Fruit fly (Drosophila melanogaster) whole organism, adult: ENCODE data around the gene scyl.

ENCODE experiments used
- CG11617 ChIP-seq: fragments of 200-800 bp; sonication (Bioruptor generic); optimal IDR thresholded peaks from 2 replicates; lab custom pipeline; 2017; ENCODE audit warnings: mild to moderate bottlenecking, missing biosample characterization, missing genetic modification reagents, missing genetic modification characterization
- CG12768 ChIP-seq: fragments of 200-800 bp; sonication (Bioruptor generic); optimal IDR thresholded peaks from 2 replicates; lab custom pipeline; 2017; ENCODE audit warnings: missing biosample characterization, missing genetic modification characterization, mild to moderate bottlenecking, moderate library complexity, missing genetic modification reagents
- CG14711 ChIP-seq: fragments of 200-800 bp; sonication (Bioruptor generic); optimal IDR thresholded peaks from 2 replicates; lab custom pipeline; 2018; ENCODE audit warnings: missing biosample characterization, mild to moderate bottlenecking, missing genetic modification characterization, moderate library complexity
- CG1620 ChIP-seq: fragments of 200-800 bp; sonication (Bioruptor generic); optimal IDR thresholded peaks from 2 replicates; lab custom pipeline; 2016; ENCODE audit warnings: missing biosample characterization, missing genetic modification characterization
- CG33017 ChIP-seq: fragments of 200-800 bp; sonication (Bioruptor generic); optimal IDR thresholded peaks from 2 replicates; lab custom pipeline; 2018; ENCODE audit warnings: missing biosample characterization, mild to moderate bottlenecking, missing genetic modification characterization, moderate library complexity
- CG5204 ChIP-seq: fragments of 200-800 bp; sonication (Bioruptor generic); optimal IDR thresholded peaks from 2 replicates; lab custom pipeline; 2016; ENCODE audit warnings: missing biosample characterization, missing genetic modification characterization
- CG7045 ChIP-seq: fragments of 200-800 bp; sonication (Bioruptor generic); optimal IDR thresholded peaks from 2 replicates; lab custom pipeline; 2017; ENCODE audit warnings: missing biosample characterization, mild to moderate bottlenecking, missing genetic modification characterization
- CG7101 ChIP-seq: fragments of 200-800 bp; sonication (Bioruptor generic); optimal IDR thresholded peaks from 2 replicates; lab custom pipeline; 2018; ENCODE audit warnings: missing biosample characterization, mild to moderate bottlenecking, missing genetic modification characterization, moderate library complexity
- Crg-1 ChIP-seq: fragments of 200-800 bp; sonication (Bioruptor generic); optimal IDR thresholded peaks from 2 replicates; lab custom pipeline; 2016; ENCODE audit warnings: missing biosample characterization, missing genetic modification characterization
- Hr96 ChIP-seq: fragments of 200-800 bp; sonication (Bioruptor generic); optimal IDR thresholded peaks from 2 replicates; lab custom pipeline; 2016; ENCODE audit warnings: missing biosample characterization, missing genetic modification characterization
- Mnt ChIP-seq: fragments of 200-800 bp; sonication (Bioruptor generic); optimal IDR thresholded peaks from 2 replicates; lab custom pipeline; 2016; ENCODE audit warnings: missing biosample characterization, mild to moderate bottlenecking, missing genetic modification characterization
- bab1 ChIP-seq: fragments of 200-800 bp; sonication (Bioruptor generic); optimal IDR thresholded peaks from 3 replicates; lab custom pipeline; 2019; ENCODE audit warnings: missing biosample characterization, mild to moderate bottlenecking, missing genetic modification characterization, moderate library complexity
- cic ChIP-seq: fragments of 200-800 bp; sonication (Bioruptor generic); optimal IDR thresholded peaks from 2 replicates; lab custom pipeline; 2017; ENCODE audit warnings: missing biosample characterization, mild to moderate bottlenecking, missing genetic modification characterization, moderate library complexity
- cnc ChIP-seq, 2 experiments: fragments of >200 bp; optimal IDR thresholded peaks; 2 replicates each; lab custom pipeline; 2017
- kay ChIP-seq: fragments of 200-800 bp; sonication (Bioruptor generic); peaks from one replicate; lab custom pipeline; 2016; ENCODE audit warnings: missing biosample characterization, missing genetic modification characterization, borderline replicate concordance
- ovo ChIP-seq: fragments of 200-800 bp; sonication (Bioruptor generic); optimal IDR thresholded peaks from 2 replicates; lab custom pipeline; 2016; ENCODE audit warnings: missing biosample characterization, missing genetic modification characterization
- pad ChIP-seq: fragments of 200-800 bp; sonication (Bioruptor generic); optimal IDR thresholded peaks from 3 replicates; lab custom pipeline; 2017; ENCODE audit warnings: missing biosample characterization, missing genetic modification characterization, mild to moderate bottlenecking, moderate library complexity, missing genetic modification reagents
- tj ChIP-seq: fragments of 200-800 bp; sonication (Bioruptor generic); optimal IDR thresholded peaks from 3 replicates; lab custom pipeline; 2017; ENCODE audit warnings: missing biosample characterization, mild to moderate bottlenecking, missing genetic modification characterization, moderate library complexity
- toe ChIP-seq: fragments of 200-800 bp; sonication (Bioruptor generic); optimal IDR thresholded peaks from 2 replicates; lab custom pipeline; 2016; ENCODE audit warnings: missing biosample characterization, missing genetic modification characterization

scyl gene

DNA sequence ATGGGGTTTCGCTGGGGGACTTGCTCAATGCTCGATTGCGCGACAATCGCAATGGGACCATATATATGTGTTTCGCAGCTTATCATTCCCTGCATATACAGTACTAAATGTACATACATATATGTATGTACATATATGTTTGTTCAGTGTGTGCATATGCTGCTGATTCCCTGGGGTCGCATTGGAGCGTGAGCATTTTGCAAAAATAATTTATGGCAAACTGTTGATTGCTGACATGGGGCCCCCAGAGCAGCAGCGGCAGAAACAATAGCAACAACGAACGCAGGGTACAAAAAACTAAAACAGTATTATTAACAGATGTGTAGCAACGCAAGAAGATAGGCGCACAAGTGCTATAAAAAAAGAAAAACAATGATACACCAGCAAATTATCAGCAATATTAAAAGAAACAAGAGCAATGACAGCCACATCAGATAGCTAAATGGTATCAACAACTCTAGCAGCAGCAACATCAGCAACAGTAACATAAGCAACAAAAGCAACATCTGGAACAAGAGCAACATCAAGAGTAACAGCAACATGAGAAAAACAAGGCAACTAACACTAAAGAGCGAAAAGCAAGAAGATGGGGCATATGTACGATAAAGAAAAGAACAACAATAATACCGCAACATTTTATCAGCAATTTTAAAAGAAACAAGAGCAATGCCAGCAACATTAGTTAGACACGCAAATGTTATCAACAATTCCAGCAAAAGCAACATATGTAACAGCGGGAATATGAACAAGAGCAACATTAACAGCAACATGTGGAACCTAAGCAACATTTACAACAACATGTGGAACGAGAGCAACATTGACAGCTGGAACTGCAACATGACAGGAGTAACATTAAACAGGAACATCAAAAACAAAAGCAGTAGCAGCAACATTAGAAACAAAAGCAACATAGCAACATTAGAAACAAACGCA, 32.2 kb downstream of the scyl start:
- no peak for TF ChIP-seq CG33017 (tag; lab: Kevin White, UChicago)
- peak; percentile 31 for TF ChIP-seq cic (GFP tag; lab: Kevin White, UChicago)
- no peak for TF ChIP-seq tj (GFP tag; lab: Kevin White, UChicago)

DNA sequence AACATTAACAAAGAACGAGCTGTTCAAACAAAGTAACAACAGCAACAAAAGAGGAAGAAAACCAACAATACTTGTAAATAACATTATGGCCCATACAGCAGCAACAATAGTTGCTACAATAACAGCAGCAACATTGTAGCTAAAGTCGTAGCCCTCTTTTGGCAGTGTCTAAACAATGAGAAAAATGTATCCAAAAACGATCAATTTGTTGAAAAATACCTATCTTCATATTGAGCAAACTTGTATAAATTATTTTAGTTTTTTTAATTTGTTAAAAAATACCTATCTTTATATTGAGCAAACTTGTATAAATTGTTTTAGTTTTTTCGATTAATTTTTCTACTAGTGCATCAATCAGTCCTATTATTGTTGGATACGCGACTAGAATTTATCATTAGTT, 33.0 kb downstream of the scyl start:
- TF ChIP-seq CG7045 (peak; percentile 13), CG14711 (peak; percentile 56), pad (GFP tag; lab: Kevin White, UChicago) (no peak)

DNA sequence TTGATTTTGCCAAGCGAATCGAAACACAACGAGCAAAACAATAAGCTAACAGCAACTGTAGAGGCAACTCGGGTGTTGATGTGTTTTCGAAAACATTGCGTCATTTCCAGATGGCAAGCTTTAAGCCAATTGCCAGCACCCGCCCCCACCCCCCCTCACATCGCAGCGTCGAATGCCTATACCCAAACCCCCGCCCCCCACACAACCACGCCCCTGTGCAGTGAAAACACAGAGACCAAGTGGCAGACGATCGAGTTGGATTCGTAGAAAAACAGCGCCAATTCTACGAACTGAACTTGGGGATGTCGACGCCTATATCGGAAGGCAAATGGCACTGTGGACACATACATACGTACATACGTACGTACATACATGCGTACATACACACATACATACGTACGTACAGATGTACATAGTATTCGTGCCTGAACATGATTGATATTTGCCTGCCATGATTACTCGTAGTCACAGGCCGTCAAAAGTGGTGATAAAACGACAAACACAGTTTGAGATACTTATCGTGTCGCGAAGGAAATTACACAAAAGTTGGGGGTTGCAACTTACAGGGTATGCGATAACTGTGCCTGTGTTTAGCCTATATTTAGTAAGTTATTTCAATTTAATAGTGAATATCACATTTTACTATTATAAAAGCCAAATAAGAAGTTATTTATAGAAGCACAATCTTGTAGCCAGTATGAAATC, 33.6 kb downstream of the scyl start:
- TF ChIP-seq cic (GFP tag; lab: Kevin White, UChicago) (peak; percentile 70), ovo (GFP tag; lab: Kevin White, UChicago) (peak; percentile 16), CG1620 (no peak), CG12768 (peak; percentile 63), bab1 (GFP tag; lab: Kevin White, UChicago) (peak; percentile 8)

DNA sequence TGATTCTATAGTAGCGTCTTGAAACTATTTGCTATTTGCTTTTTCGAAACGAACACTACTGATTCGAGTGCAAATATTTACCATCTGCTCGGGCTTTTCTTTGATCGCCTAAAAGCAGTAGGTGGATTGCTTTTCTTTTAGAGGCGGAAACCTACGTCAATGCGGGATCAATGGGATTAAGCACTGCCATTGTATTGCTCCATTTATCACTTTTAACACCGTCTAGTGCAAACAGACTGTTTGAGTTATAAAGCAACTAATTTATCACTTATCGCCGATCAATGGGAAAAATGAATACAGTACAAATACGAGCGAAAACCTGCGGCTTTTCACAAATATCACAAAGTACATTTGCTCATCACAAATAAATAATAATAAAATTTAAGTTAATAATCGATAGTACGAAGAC, 34.5 kb downstream of the scyl start:
- TF ChIP-seq kay (peak; percentile 50), cic (GFP tag; lab: Kevin White, UChicago) (no peak)

DNA sequence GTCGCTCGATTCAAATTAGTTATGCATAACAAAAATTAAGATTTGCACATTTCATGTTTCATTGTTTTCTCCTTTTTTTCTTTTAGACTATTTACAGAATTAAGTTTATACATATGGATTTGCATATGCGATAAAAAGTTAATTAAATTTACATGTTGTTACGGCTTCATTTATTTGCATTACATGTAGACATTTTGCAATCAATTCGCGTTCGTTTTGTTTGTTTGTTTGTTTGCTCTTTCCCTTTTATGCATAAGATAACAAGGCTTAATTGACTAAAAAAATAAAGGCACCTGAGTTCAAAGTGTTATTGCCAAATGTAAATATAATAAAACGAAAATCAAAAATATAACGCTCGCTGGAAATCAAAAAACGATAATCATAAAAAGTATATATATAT, 35.9 kb downstream of the scyl start:
- no peak for TF ChIP-seq bab1 (GFP tag; lab: Kevin White, UChicago)
- TF ChIP-seq kay, result peak; percentile 67
- TF ChIP-seq CG33017 (tag; lab: Kevin White, UChicago), result no peak

DNA sequence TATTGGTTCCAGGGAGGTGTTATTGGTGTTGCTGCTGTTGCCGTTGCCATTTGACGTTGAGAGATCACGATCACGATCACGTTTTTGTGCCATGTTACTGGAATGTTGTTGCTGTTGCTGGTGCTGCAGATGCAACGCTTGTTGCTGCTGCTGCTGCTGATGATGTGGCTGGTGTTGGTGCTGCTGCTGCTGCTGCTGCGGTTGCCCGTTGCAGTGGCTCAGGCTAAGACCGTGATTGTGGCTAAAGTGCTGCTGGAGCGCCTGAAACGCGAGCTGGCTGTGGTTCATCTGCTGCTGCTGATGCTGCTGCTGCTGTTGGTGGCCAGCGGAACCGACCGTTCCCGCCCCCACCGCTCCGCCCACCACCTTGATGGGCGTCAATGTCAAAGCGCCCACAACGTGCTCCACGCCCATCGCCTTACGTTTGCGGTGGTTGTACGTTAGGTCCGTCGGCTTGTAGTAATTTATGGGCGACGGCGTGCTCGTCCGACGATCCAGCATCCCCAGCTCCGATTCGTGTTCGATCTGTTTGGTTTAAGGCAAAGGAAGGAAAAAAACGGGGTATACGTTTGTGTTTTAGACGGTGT, 37.1 kb downstream of the scyl start:
- TF ChIP-seq CG11617 (no peak), cnc (optimal IDR thresholded peaks at IDR 0.05; lab: Kevin White, UChicago) (no peak), CG14711 (no peak), CG5204 (GFP tag; lab: Kevin White, UChicago) (no peak), Hr96 (no peak), ovo (GFP tag; lab: Kevin White, UChicago) (no peak), toe (GFP tag; lab: Kevin White, UChicago) (no peak), CG1620 (no peak), pad (GFP tag; lab: Kevin White, UChicago) (no peak)

DNA sequence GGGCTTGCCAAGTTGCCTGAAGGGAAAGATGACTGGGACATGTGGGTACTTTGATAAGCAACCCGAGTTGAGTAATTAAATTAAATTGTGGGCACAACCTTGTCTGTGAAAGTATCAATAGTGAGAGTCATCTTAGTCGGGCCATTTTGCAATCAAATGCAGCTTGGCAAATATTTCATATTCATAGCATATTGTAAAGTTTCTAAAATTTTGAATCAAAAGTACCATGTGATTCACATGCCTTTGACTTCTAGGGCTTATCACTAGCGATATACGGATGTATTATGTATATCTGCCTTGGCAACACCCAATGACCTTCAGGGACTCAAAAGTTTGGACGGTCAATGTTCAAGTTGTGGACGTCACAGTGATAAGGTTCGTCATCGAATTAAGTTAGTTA, 38.1 kb downstream of the scyl start:
- TF ChIP-seq Mnt (GFP tag; lab: Kevin White, UChicago), result peak; percentile 13
- peak; percentile 39 for TF ChIP-seq kay
- TF ChIP-seq CG7101 (tag; lab: Kevin White, UChicago), result no peak
- TF ChIP-seq cnc (optimal IDR thresholded peaks at IDR 0.05; lab: Kevin White, UChicago), result no peak
- no peak for TF ChIP-seq Crg-1 (GFP tag; lab: Kevin White, UChicago)
- TF ChIP-seq cic (GFP tag; lab: Kevin White, UChicago), result peak; percentile 84
- peak; percentile 12 for TF ChIP-seq CG33017 (tag; lab: Kevin White, UChicago)
- TF ChIP-seq CG1620, result no peak

DNA sequence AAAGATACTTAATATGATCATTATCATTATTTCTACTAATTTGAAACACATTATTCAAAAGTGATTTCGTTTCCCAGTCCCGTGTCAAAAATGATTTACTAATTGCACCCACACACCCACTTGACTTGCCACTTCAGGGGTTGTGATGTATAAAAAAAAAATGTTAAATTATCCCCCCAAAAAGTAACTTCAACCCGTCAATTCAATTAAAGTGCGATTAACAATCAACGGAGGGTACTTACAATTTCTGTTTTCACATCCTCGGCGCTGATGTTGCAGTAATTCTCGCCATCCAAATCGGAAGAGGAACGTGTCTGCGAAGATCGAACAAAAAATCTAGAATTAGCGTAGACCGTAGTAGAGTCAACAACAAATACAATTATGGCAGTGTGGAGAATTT, 38.7 kb downstream of the scyl start:
- TF ChIP-seq bab1 (GFP tag; lab: Kevin White, UChicago), result no peak
- no peak for TF ChIP-seq CG5204 (GFP tag; lab: Kevin White, UChicago)
- TF ChIP-seq pad (GFP tag; lab: Kevin White, UChicago), result no peak
- TF ChIP-seq cic (GFP tag; lab: Kevin White, UChicago), result no peak
- no peak for TF ChIP-seq CG14711
- TF ChIP-seq kay, result peak; percentile 97
- TF ChIP-seq cnc (optimal IDR thresholded peaks at IDR 0.05; lab: Kevin White, UChicago), result no peak
- no peak for TF ChIP-seq CG12768
